Worm (Caenorhabditis elegans) whole organism, L2 larva: ENCODE measurements around the gene str-35.

Source experiments
- alr-1 ChIP-seq: fragments of 150-350 bp; optimal IDR thresholded peaks from 2 replicates; lab custom pipeline; 2014; ENCODE audit warnings: missing biosample characterization, missing genetic modification characterization
- aly-2 ChIP-seq: fragments of 150-350 bp; optimal IDR thresholded peaks from 2 replicates; lab custom pipeline; 2014; ENCODE audit warnings: missing biosample characterization, missing genetic modification characterization
- ama-1 ChIP-seq: fragments of 150-350 bp; optimal IDR thresholded peaks from 2 replicates; lab custom pipeline; 2018; ENCODE audit warnings: inconsistent platforms
- ceh-82 ChIP-seq: fragments of 150-350 bp; optimal IDR thresholded peaks from 2 replicates; lab custom pipeline; 2014; ENCODE audit warnings: missing biosample characterization, missing genetic modification characterization
- dmd-4 ChIP-seq: sonication (generic microtip); optimal IDR thresholded peaks from 2 replicates; lab custom pipeline; 2017; ENCODE audit warnings: missing biosample characterization, missing genetic modification characterization
- lin-39 ChIP-seq: fragments of 150-350 bp; optimal IDR thresholded peaks from 2 replicates; lab custom pipeline; 2014; ENCODE audit warnings: missing biosample characterization, missing genetic modification reagents, missing genetic modification characterization
- mdl-1 ChIP-seq, 2 experiments: fragments of 150-350 bp in 1 of 2; sonication (generic microtip) in 1 of 2; optimal IDR thresholded peaks; 2 replicates each; lab custom pipeline; 2017; ENCODE audit warnings: missing biosample characterization in 2 of 2, missing genetic modification characterization in 2 of 2
- skn-1 ChIP-seq: sonication (generic microtip); optimal IDR thresholded peaks from 2 replicates; lab custom pipeline; 2017; ENCODE audit warnings: missing biosample characterization, missing genetic modification characterization

- TF ChIP-seq alr-1: no peak
- TF ChIP-seq ceh-82 (tag; lab: Kevin White, UChicago): no peak
- TF ChIP-seq ama-1 (lab: Kevin White, UChicago): no peak
- TF ChIP-seq skn-1 (tag; lab: Kevin White, UChicago): no peak
- no peak for TF ChIP-seq dmd-4 (tag; lab: Kevin White, UChicago)
- no peak for TF ChIP-seq mdl-1 (tag; optimal IDR thresholded peaks at IDR 0.05; lab: Kevin White, UChicago)
- TF ChIP-seq lin-39 (tag; lab: Kevin White, UChicago): no peak
- TF ChIP-seq aly-2 (tag; lab: Kevin White, UChicago): no peak
Observed at ce11 chrV:4454634-4455033, 20.0 kb upstream of the str-35 start, which contains the start of gene gnrr-5.
